Fruit fly (Drosophila melanogaster): ENCODE results near the gene CG10602.

DNA sequence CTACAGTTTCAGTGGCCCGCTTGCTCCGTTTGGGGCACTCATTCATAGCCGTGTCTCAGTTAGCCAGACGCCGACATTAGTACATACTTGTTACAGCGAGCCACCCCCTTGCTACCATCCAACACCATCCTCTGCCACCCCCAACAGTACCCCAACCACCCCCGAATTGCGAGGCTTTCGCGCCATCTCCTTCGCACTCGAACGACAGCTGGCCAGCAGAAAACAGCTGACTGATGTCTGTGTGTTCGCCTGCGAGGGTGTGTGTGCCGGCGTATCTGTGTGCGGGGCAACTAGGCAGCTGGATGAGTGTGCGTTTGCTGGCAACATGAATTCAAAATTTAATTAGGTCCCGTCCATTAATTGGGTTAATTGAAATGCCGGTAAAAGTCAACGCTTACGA lies 23.7 kb upstream of the CG10602 start:
- no peak for TF ChIP-seq CG8478 (optimal IDR thresholded peaks at IDR 0.05)
- TF ChIP-seq CTCF (optimal IDR thresholded peaks at IDR 0.05) = no peak
